Worm (Caenorhabditis elegans) whole organism, mixed stage, embryonic: ENCODE data around the gene T18D3.9.

Source experiments
- ces-1 ChIP-seq: fragments of 150-350 bp; optimal IDR thresholded peaks from 2 replicates; lab custom pipeline; 2014; ENCODE audit warnings: missing biosample characterization, missing genetic modification reagents, missing genetic modification characterization
- mab-5 ChIP-seq: fragments of 150-350 bp; optimal IDR thresholded peaks from 2 replicates; lab custom pipeline; 2014; ENCODE audit warnings: missing biosample characterization, missing genetic modification characterization

DNA sequence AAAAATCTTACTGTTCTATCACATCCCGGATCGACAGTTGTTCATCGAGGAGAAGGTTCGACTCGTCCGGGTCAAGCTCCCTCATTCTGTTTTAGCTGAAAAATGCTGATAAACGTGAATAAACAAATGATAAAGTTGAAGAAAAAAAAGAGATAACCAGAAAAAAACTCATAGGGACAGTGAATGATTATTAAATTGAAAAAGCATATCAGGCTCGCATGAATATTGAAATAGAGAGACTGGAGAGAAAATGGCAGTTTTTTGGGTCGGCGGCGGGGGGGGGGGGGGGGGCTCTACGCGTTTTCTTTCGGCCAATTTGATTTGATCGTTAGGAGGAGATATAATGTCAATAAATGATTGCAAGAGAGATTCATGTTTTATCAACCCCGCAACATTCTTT lies 40.3 kb downstream of the T18D3.9 start, which contains the start of gene lin-2:
- TF ChIP-seq mab-5 (tag; lab: Kevin White, UChicago) (no peak), ces-1 (GFP tag; lab: Kevin White, UChicago) (no peak)
